Worm (Caenorhabditis elegans): ENCODE results near the gene Y69H2.15.

- TF ChIP-seq dve-1 (tag; optimal IDR thresholded peaks at IDR 0.05; ENCODE audit: insufficient read depth) = no peak
- TF ChIP-seq nhr-28 (tag; optimal IDR thresholded peaks at IDR 0.05) = no peak
- TF ChIP-seq ama-1 (optimal IDR thresholded peaks at IDR 0.05) = no peak
- TF ChIP-seq aha-1 (tag) = no peak
- no peak for TF ChIP-seq ceh-28 (tag; optimal IDR thresholded peaks at IDR 0.05)
- TF ChIP-seq nhr-77 (tag; optimal IDR thresholded peaks at IDR 0.05) = no peak
Observed at ce11 chrV:18639074-18639473, 12.4 kb upstream of the Y69H2.15 start.
